Worm (Caenorhabditis elegans): ENCODE data around the gene lag-2.

- TF ChIP-seq unc-62 (GFP tag; optimal IDR thresholded peaks at IDR 0.05), result no peak
- TF ChIP-seq tbp1 (GFP tag; optimal IDR thresholded peaks at IDR 0.05), result no peak
- TF ChIP-seq ets-4 (GFP tag; optimal IDR thresholded peaks at IDR 0.05), result no peak
- no peak for TF ChIP-seq bed-2 (GFP tag; IDR thresholded peaks at IDR 0.05)
- TF ChIP-seq lin-35 (GFP tag; optimal IDR thresholded peaks at IDR 0.05), result no peak
- no peak for TF ChIP-seq pha-4 (tag; optimal IDR thresholded peaks at IDR 0.05)
- TF ChIP-seq B0019.2 (GFP tag; conservative IDR thresholded peaks at IDR 0.05), result no peak
Measured at ce11 chrV:3200323-3200722, 12.2 kb downstream of the lag-2 start, which contains the start of gene K08D9.4.

Measured in whole organism, young adult.